Fruit fly (Drosophila melanogaster): ENCODE results near the gene CG7970.

DNA sequence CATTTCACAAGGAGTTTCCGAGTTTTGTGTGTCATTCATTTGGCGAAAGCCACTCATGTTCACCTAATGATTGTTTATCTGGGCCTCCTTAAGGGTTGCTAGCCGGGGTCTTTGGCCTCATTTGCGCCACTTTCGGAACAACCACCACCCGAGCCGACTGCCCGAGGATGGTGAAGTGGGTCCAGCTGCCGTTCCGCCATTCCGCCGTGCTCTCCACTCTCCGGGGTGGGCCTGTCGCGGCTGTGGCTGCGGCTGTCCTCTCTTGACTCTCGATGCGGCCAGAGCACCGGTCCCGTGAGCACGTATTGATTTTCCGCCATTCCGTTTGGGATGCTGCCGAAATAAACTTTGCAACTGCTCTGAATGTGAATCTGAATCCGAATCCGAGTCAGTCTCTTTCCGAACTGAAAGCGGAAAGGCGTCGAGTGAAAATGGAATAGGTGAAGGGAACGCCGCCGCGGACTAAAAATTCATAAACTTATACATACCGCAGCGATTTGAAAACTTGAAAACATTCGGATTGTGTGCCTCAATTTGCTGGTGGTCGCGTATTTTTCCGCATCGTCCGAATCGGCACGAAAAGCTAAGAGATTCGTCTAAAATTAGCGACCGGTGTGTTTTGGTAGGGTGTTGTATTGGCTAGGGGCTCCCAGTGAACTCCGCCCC is 3.7 kb upstream of the CG7970 start, which contains the start of gene CG13920:
- TF ChIP-seq Blimp-1 (GFP tag; optimal IDR thresholded peaks at IDR 0.05) = no peak
- no peak for TF ChIP-seq pdm3 (GFP tag; optimal IDR thresholded peaks at IDR 0.05)
- TF ChIP-seq CG15336 (GFP tag; IDR thresholded peaks at IDR 0.05) = no peak
- TF ChIP-seq lz (GFP tag; optimal IDR thresholded peaks at IDR 0.05) = no peak
- no peak for TF ChIP-seq CG10669 (GFP tag; optimal IDR thresholded peaks at IDR 0.05)
- no peak for TF ChIP-seq CG16779 (tag; optimal IDR thresholded peaks at IDR 0.05)
- TF ChIP-seq Hr39 (GFP tag; optimal IDR thresholded peaks at IDR 0.05) = no peak
- TF ChIP-seq CG6854 (GFP tag; optimal IDR thresholded peaks at IDR 0.05) = no peak
- no peak for TF ChIP-seq dsx (GFP tag; optimal IDR thresholded peaks at IDR 0.05; ENCODE audit: poor library complexity, severe bottlenecking)
- no peak for TF ChIP-seq Eip93F (GFP tag; optimal IDR thresholded peaks at IDR 0.05)

All from whole organism, prepupa.